Fruit fly (Drosophila melanogaster) whole organism, embryonic: ENCODE measurements around the gene Pgant2.

Experiments used
- ATbp ChIP-seq: fragments of 200-800 bp; sonication (Bioruptor generic); optimal IDR thresholded peaks from 2 replicates; lab custom pipeline; 2017; ENCODE audit warnings: missing biosample characterization, mild to moderate bottlenecking, missing genetic modification characterization, missing genetic modification reagents
- CG10209 ChIP-seq: fragments of 200-800 bp; sonication (Bioruptor generic); optimal IDR thresholded peaks from 3 replicates; lab custom pipeline; 2017; ENCODE audit warnings: missing biosample characterization, mild to moderate bottlenecking, missing genetic modification characterization, missing genetic modification reagents
- CG10979 ChIP-seq: fragments of 200-800 bp; sonication (Bioruptor generic); optimal IDR thresholded peaks from 2 replicates; lab custom pipeline; 2018; ENCODE audit warnings: missing biosample characterization, mild to moderate bottlenecking, missing genetic modification characterization, moderate library complexity
- CG11247 ChIP-seq: fragments of 200-800 bp; sonication (Bioruptor generic); IDR thresholded peaks from 2 replicates; pipeline ENCODE4 v1.3.6; 2022; ENCODE audit warnings: missing biosample characterization, missing genetic modification characterization
- CG11398 ChIP-seq: fragments of 200-800 bp; sonication (Bioruptor generic); optimal IDR thresholded peaks from 2 replicates; lab custom pipeline; 2016; ENCODE audit warnings: missing biosample characterization, missing genetic modification characterization
- CG11696 ChIP-seq: fragments of 200-800 bp; sonication (Bioruptor generic); IDR thresholded peaks from 2 replicates; pipeline ENCODE4 v1.3.6; 2022; ENCODE audit warnings: missing biosample characterization, missing genetic modification characterization
- CG12104 ChIP-seq: fragments of 200-800 bp; sonication (Bioruptor generic); optimal IDR thresholded peaks from 3 replicates; lab custom pipeline; 2016; ENCODE audit warnings: missing biosample characterization, missing genetic modification characterization
- CG12155 ChIP-seq: fragments of 200-800 bp; sonication (Bioruptor generic); optimal IDR thresholded peaks from 3 replicates; lab custom pipeline; 2016; ENCODE audit warnings: missing biosample characterization, missing genetic modification characterization
- CG12219 ChIP-seq: fragments of 200-800 bp; sonication (Bioruptor generic); optimal IDR thresholded peaks from 3 replicates; lab custom pipeline; 2018; ENCODE audit warnings: missing biosample characterization, mild to moderate bottlenecking, missing genetic modification characterization
- CG13424 ChIP-seq: fragments of 200-800 bp; sonication (Bioruptor generic); optimal IDR thresholded peaks from 2 replicates; lab custom pipeline; 2019; ENCODE audit warnings: missing biosample characterization, mild to moderate bottlenecking, missing genetic modification characterization, moderate library complexity
- CG14050 ChIP-seq: fragments of 200-800 bp; sonication (Bioruptor generic); IDR thresholded peaks from 3 replicates; pipeline ENCODE4 v1.3.6; 2022; ENCODE audit warnings: missing biosample characterization, missing genetic modification characterization
- CG14667 ChIP-seq: fragments of 200-800 bp; sonication (Bioruptor generic); IDR thresholded peaks from 2 replicates; pipeline ENCODE4 v1.3.6; 2022; ENCODE audit warnings: missing biosample characterization, missing genetic modification characterization
- CG14710 ChIP-seq: fragments of 200-800 bp; sonication (Bioruptor generic); optimal IDR thresholded peaks from 3 replicates; lab custom pipeline; 2019; ENCODE audit warnings: missing biosample characterization, mild to moderate bottlenecking, missing genetic modification characterization, moderate library complexity
- CG2120 ChIP-seq: fragments of 200-800 bp; sonication (Bioruptor generic); optimal IDR thresholded peaks from 3 replicates; lab custom pipeline; 2016; ENCODE audit warnings: missing biosample characterization, missing genetic modification characterization
- CG30403 ChIP-seq: fragments of 200-800 bp; sonication (Bioruptor generic); optimal IDR thresholded peaks from 3 replicates; lab custom pipeline; 2016; ENCODE audit warnings: missing biosample characterization, missing genetic modification characterization
- CG31224 ChIP-seq: fragments of 200-800 bp; sonication (Bioruptor generic); IDR thresholded peaks from 2 replicates; pipeline ENCODE4 v1.3.6; 2022; ENCODE audit warnings: missing biosample characterization, missing genetic modification characterization
- CG32767 ChIP-seq: fragments of 200-800 bp; sonication (Bioruptor generic); IDR thresholded peaks from 2 replicates; pipeline ENCODE4 v1.3.6; 2022; ENCODE audit warnings: missing biosample characterization, missing genetic modification characterization
- CG34422 ChIP-seq: fragments of 200-800 bp; sonication (Bioruptor generic); IDR thresholded peaks from 3 replicates; pipeline ENCODE4 v1.3.6; 2022; ENCODE audit warnings: missing biosample characterization, missing genetic modification characterization
- CG3995 ChIP-seq: fragments of 200-800 bp; sonication (Bioruptor generic); optimal IDR thresholded peaks from 3 replicates; lab custom pipeline; 2016; ENCODE audit warnings: missing biosample characterization, missing genetic modification characterization
- CG4404 ChIP-seq: fragments of 200-800 bp; sonication (Bioruptor generic); IDR thresholded peaks from 2 replicates; pipeline ENCODE4 v1.3.6; 2022; ENCODE audit warnings: missing biosample characterization, missing genetic modification characterization
- CG4707 ChIP-seq: fragments of 200-800 bp; sonication (Bioruptor generic); optimal IDR thresholded peaks from 2 replicates; lab custom pipeline; 2018; ENCODE audit warnings: missing biosample characterization, mild to moderate bottlenecking, missing genetic modification characterization, moderate library complexity
- CG4854 ChIP-seq: fragments of 200-800 bp; sonication (Bioruptor generic); optimal IDR thresholded peaks from 2 replicates; lab custom pipeline; 2016; ENCODE audit warnings: missing biosample characterization, missing genetic modification characterization, inconsistent platforms
- CG6813 ChIP-seq: fragments of 200-800 bp; sonication (Bioruptor generic); optimal IDR thresholded peaks from 2 replicates; lab custom pipeline; 2017; ENCODE audit warnings: missing biosample characterization, missing genetic modification characterization, mild to moderate bottlenecking, moderate library complexity, missing genetic modification reagents
- CG8388 ChIP-seq: fragments of 200-800 bp; sonication (Bioruptor generic); optimal IDR thresholded peaks from 2 replicates; lab custom pipeline; 2019; ENCODE audit warnings: missing biosample characterization, mild to moderate bottlenecking, missing genetic modification characterization, moderate library complexity
- CG8478 ChIP-seq: fragments of >200 bp; optimal IDR thresholded peaks from 2 replicates; lab custom pipeline; 2018
- CG9215 ChIP-seq: fragments of 200-800 bp; sonication (Bioruptor generic); IDR thresholded peaks from 2 replicates; pipeline ENCODE4 v1.3.6; 2022; ENCODE audit warnings: missing biosample characterization, missing genetic modification characterization
- CG9727 ChIP-seq: fragments of 200-800 bp; sonication (Bioruptor generic); optimal IDR thresholded peaks from 3 replicates; lab custom pipeline; 2017; ENCODE audit warnings: missing biosample characterization, mild to moderate bottlenecking, missing genetic modification characterization
- CG9797 ChIP-seq: fragments of 200-800 bp; sonication (Bioruptor generic); optimal IDR thresholded peaks from 3 replicates; lab custom pipeline; 2018; ENCODE audit warnings: missing biosample characterization, mild to moderate bottlenecking, missing genetic modification characterization
- Dip3 ChIP-seq: fragments of 200-800 bp; sonication (Bioruptor generic); optimal IDR thresholded peaks from 3 replicates; lab custom pipeline; 2016; ENCODE audit warnings: missing biosample characterization, missing genetic modification characterization
- E2f2 ChIP-seq: fragments of 200-800 bp; sonication (Bioruptor generic); IDR thresholded peaks from 2 replicates; pipeline ENCODE4 v1.3.6; 2022; ENCODE audit warnings: missing biosample characterization, missing genetic modification characterization
- H2.0 ChIP-seq: fragments of 200-800 bp; sonication (Bioruptor generic); IDR thresholded peaks from 2 replicates; pipeline ENCODE4 v1.3.6; 2022; ENCODE audit warnings: missing biosample characterization, missing genetic modification characterization
- HHEX ChIP-seq: fragments of 200-800 bp; sonication (Bioruptor generic); optimal IDR thresholded peaks from 3 replicates; lab custom pipeline; 2017; ENCODE audit warnings: missing biosample characterization, mild to moderate bottlenecking, missing genetic modification characterization, missing genetic modification reagents
- HLHmδ ChIP-seq: fragments of 200-800 bp; sonication (Bioruptor generic); optimal IDR thresholded peaks from 2 replicates; lab custom pipeline; 2018; ENCODE audit warnings: missing biosample characterization, mild to moderate bottlenecking, missing genetic modification characterization, moderate library complexity
- Hmx ChIP-seq: fragments of 200-800 bp; sonication (Bioruptor generic); optimal IDR thresholded peaks from 2 replicates; lab custom pipeline; 2016; ENCODE audit warnings: missing biosample characterization, missing genetic modification characterization
- Neu2 ChIP-seq: fragments of 200-800 bp; sonication (Bioruptor generic); optimal IDR thresholded peaks from 3 replicates; lab custom pipeline; 2016; ENCODE audit warnings: missing biosample characterization, missing genetic modification characterization, borderline replicate concordance
- Ravus ChIP-seq: fragments of 200-800 bp; sonication (Bioruptor generic); IDR thresholded peaks from 2 replicates; pipeline ENCODE4 v1.3.6; 2022; ENCODE audit warnings: missing biosample characterization, missing genetic modification characterization
- chm ChIP-seq: fragments of 200-800 bp; sonication (Bioruptor generic); IDR thresholded peaks from 2 replicates; pipeline ENCODE4 v1.3.6; 2022; ENCODE audit warnings: missing biosample characterization, missing genetic modification characterization
- crc ChIP-seq: fragments of 200-800 bp; sonication (Bioruptor generic); optimal IDR thresholded peaks from 2 replicates; lab custom pipeline; 2016; ENCODE audit warnings: missing biosample characterization, missing genetic modification characterization
- dan ChIP-seq: fragments of 200-800 bp; sonication (Bioruptor generic); IDR thresholded peaks from 2 replicates; pipeline ENCODE4 v1.3.6; 2022; ENCODE audit warnings: missing biosample characterization, missing genetic modification characterization
- dmrt99B ChIP-seq: fragments of 200-800 bp; sonication (Bioruptor generic); optimal IDR thresholded peaks from 2 replicates; lab custom pipeline; 2018; ENCODE audit warnings: missing biosample characterization, mild to moderate bottlenecking, missing genetic modification characterization, moderate library complexity
- eve ChIP-seq, 2 experiments: fragments of >200 bp; optimal IDR thresholded peaks; 2 replicates each; lab custom pipeline; 2017; ENCODE audit warnings: missing biosample characterization in 2 of 2, missing genetic modification characterization in 2 of 2
- hb ChIP-seq: fragments of 200-800 bp; sonication (Bioruptor generic); IDR thresholded peaks from 3 replicates; pipeline ENCODE4 v1.3.6; 2022; ENCODE audit warnings: missing biosample characterization, missing genetic modification characterization; ENCODE audit not compliant: partially characterized antibody
- kah ChIP-seq: fragments of 200-800 bp; sonication (Bioruptor generic); optimal IDR thresholded peaks from 2 replicates; lab custom pipeline; 2018; ENCODE audit warnings: missing biosample characterization, mild to moderate bottlenecking, missing genetic modification characterization
- lov ChIP-seq, 2 experiments: fragments of 200-800 bp in 1 of 2; fragments of >200 bp in 1 of 2; sonication (Bioruptor generic) in 1 of 2; IDR thresholded peaks in 1 of 2; optimal IDR thresholded peaks in 1 of 2; 2 replicates in 1 of 2; 3 replicates in 1 of 2; pipeline versions ENCODE4 v1.3.6 to Lab custom; 2017 to 2022; ENCODE audit warnings: missing biosample characterization in 1 of 2, missing genetic modification characterization in 1 of 2
- nmo ChIP-seq: fragments of 200-800 bp; sonication (Bioruptor generic); optimal IDR thresholded peaks from 2 replicates; lab custom pipeline; 2018; ENCODE audit warnings: missing biosample characterization, mild to moderate bottlenecking, missing genetic modification characterization, moderate library complexity
- psq ChIP-seq: fragments of 200-800 bp; sonication (Bioruptor generic); optimal IDR thresholded peaks from 2 replicates; lab custom pipeline; 2017; ENCODE audit warnings: missing biosample characterization, missing genetic modification characterization
- run ChIP-seq: fragments of 200-800 bp; sonication (Bioruptor generic); optimal IDR thresholded peaks from 3 replicates; lab custom pipeline; 2018; ENCODE audit warnings: missing biosample characterization, mild to moderate bottlenecking, missing genetic modification characterization
- sisA ChIP-seq: fragments of 200-800 bp; sonication (Bioruptor generic); IDR thresholded peaks from 2 replicates; pipeline ENCODE4 v1.3.6; 2022; ENCODE audit warnings: missing biosample characterization, missing genetic modification characterization
- so ChIP-seq: fragments of 200-800 bp; sonication (Bioruptor generic); IDR thresholded peaks from 3 replicates; pipeline ENCODE4 v1.3.6; 2022; ENCODE audit warnings: missing biosample characterization, missing genetic modification characterization
- sqz ChIP-seq: fragments of 200-800 bp; sonication (Bioruptor generic); optimal IDR thresholded peaks from 3 replicates; lab custom pipeline; 2018; ENCODE audit warnings: missing biosample characterization, mild to moderate bottlenecking, missing genetic modification characterization
- tup ChIP-seq: fragments of 200-800 bp; sonication (Bioruptor generic); optimal IDR thresholded peaks from 2 replicates; lab custom pipeline; 2016; ENCODE audit warnings: missing biosample characterization, mild to moderate bottlenecking, missing genetic modification characterization, moderate library complexity
- tx ChIP-seq: fragments of 200-800 bp; sonication (Bioruptor generic); optimal IDR thresholded peaks from 2 replicates; lab custom pipeline; 2016; ENCODE audit warnings: missing biosample characterization, missing genetic modification characterization

Pgant2 gene

DNA sequence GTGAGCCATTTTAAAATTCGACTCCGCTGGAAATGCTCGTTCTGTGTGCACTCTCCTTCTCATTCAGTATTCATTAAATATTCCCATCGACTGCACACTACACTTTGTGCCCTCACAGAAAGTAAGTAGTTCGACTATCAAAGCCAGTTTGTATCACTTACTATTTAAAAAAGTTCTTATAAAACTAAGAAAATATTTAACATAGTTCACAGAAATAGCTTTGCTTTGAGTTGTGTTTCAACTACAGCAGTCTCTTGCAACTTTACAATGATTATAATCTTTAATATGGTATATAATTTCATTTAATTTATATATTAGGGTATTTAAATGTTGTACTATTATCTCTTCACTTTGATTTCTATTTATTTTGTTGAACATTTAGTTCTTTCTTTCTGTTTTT, 13.0 kb upstream of the Pgant2 start (continued):
- no peak for TF ChIP-seq CG3995
- no peak for TF ChIP-seq ATbp (GFP tag; lab: Kevin White, UChicago)
- no peak for TF ChIP-seq CG4707 (GFP tag; lab: Kevin White, UChicago)
- peak; percentile 43 for TF ChIP-seq CG14710 (tag; lab: Kevin White, UChicago)
- no peak for TF ChIP-seq CG12155 (GFP tag; lab: Kevin White, UChicago)
- no peak for TF ChIP-seq CG9727 (GFP tag; lab: Kevin White, UChicago)
- peak; percentile 3 for TF ChIP-seq CG30403
- TF ChIP-seq CG31224 (GFP tag; lab: Robert Waterston, UW): no peak
- no peak for TF ChIP-seq HLHmδ (GFP tag; lab: Kevin White, UChicago)
- no peak for TF ChIP-seq CG11247
- peak; percentile 63 for TF ChIP-seq CG10979 (tag; lab: Kevin White, UChicago)
- TF ChIP-seq dan (GFP tag; lab: Robert Waterston, UW): no peak
- no peak for TF ChIP-seq Ravus
- TF ChIP-seq dmrt99B (tag; lab: Kevin White, UChicago): peak; percentile 34
- TF ChIP-seq CG11398 (GFP tag; lab: Kevin White, UChicago): no peak
- TF ChIP-seq CG10209 (GFP tag; lab: Kevin White, UChicago): no peak
- TF ChIP-seq so (GFP tag; lab: Robert Waterston, UW): no peak
- TF ChIP-seq CG12104 (GFP tag; lab: Kevin White, UChicago): no peak
- TF ChIP-seq eve (GFP tag; optimal IDR thresholded peaks at IDR 0.05; lab: Kevin White, UChicago): peak in 1 of 2 experiments; percentile 2
- no peak for TF ChIP-seq CG9215 (GFP tag; lab: Robert Waterston, UW)
- TF ChIP-seq CG13424 (tag; lab: Kevin White, UChicago): peak; percentile 19
- TF ChIP-seq CG8478: no peak
- TF ChIP-seq CG6813: no peak
- TF ChIP-seq CG34422 (GFP tag; lab: Robert Waterston, UW): no peak
- no peak for TF ChIP-seq chm (GFP tag; lab: Robert Waterston, UW)
- no peak for TF ChIP-seq CG4404 (GFP tag; lab: Robert Waterston, UW)
- TF ChIP-seq CG12219 (GFP tag; lab: Kevin White, UChicago): no peak
- TF ChIP-seq tx (GFP tag; lab: Kevin White, UChicago): no peak
- no peak for TF ChIP-seq Hmx (GFP tag; lab: Kevin White, UChicago)
- TF ChIP-seq hb: no peak
- no peak for TF ChIP-seq lov (optimal IDR thresholded peaks at IDR 0.05; lab: Kevin White, UChicago)
- TF ChIP-seq lov (GFP tag; IDR thresholded peaks at IDR 0.05; lab: Robert Waterston, UW): no peak
- TF ChIP-seq CG32767: no peak
- TF ChIP-seq Dip3 (GFP tag; lab: Kevin White, UChicago): no peak
- no peak for TF ChIP-seq run (tag; lab: Kevin White, UChicago)
- TF ChIP-seq CG14667 (GFP tag; lab: Robert Waterston, UW): no peak
- no peak for TF ChIP-seq CG11696 (GFP tag; lab: Robert Waterston, UW)
- TF ChIP-seq sisA (GFP tag; lab: Robert Waterston, UW): no peak
- no peak for TF ChIP-seq kah (GFP tag; lab: Kevin White, UChicago)
- TF ChIP-seq HHEX (GFP tag; lab: Kevin White, UChicago): no peak
- no peak for TF ChIP-seq CG9797
- peak; percentile 37 for TF ChIP-seq CG8388 (GFP tag; lab: Kevin White, UChicago)
- no peak for TF ChIP-seq H2.0
- TF ChIP-seq crc (GFP tag; lab: Kevin White, UChicago): no peak
- no peak for TF ChIP-seq CG4854 (GFP tag; lab: Kevin White, UChicago)
- no peak for TF ChIP-seq psq
- TF ChIP-seq CG2120 (GFP tag; lab: Kevin White, UChicago): no peak
- TF ChIP-seq sqz (GFP tag; lab: Kevin White, UChicago): no peak
- TF ChIP-seq Neu2 (GFP tag; lab: Kevin White, UChicago): no peak
- TF ChIP-seq CG14050 (GFP tag; lab: Robert Waterston, UW): no peak
- TF ChIP-seq E2f2: no peak
- TF ChIP-seq nmo (GFP tag; lab: Kevin White, UChicago): peak; percentile 52
- no peak for TF ChIP-seq tup (GFP tag; lab: Kevin White, UChicago)
